Fruit fly (Drosophila melanogaster) whole organism, embryonic: ENCODE results near the gene CG13679.

Source experiments
- CG10147 ChIP-seq: fragments of 200-800 bp; sonication (Bioruptor generic); optimal IDR thresholded peaks from 2 replicates; lab custom pipeline; 2019; ENCODE audit warnings: missing biosample characterization, mild to moderate bottlenecking, missing genetic modification characterization, moderate library complexity
- CG10959 ChIP-seq: fragments of 200-800 bp; sonication (Bioruptor generic); IDR thresholded peaks from 2 replicates; pipeline ENCODE4 v1.3.6; 2022; ENCODE audit warnings: missing biosample characterization, missing genetic modification characterization
- CG4820 ChIP-seq: fragments of 200-800 bp; sonication (Bioruptor generic); optimal IDR thresholded peaks from 3 replicates; lab custom pipeline; 2016; ENCODE audit warnings: missing biosample characterization, missing genetic modification characterization
- CTCF ChIP-seq: fragments of 200-800 bp; sonication (Bioruptor generic); optimal IDR thresholded peaks from 2 replicates; lab custom pipeline; 2017; ENCODE audit warnings: missing biosample characterization, mild to moderate bottlenecking, missing genetic modification characterization, moderate library complexity
- HLHmδ ChIP-seq: fragments of 200-800 bp; sonication (Bioruptor generic); optimal IDR thresholded peaks from 2 replicates; lab custom pipeline; 2018; ENCODE audit warnings: missing biosample characterization, mild to moderate bottlenecking, missing genetic modification characterization, moderate library complexity
- NC2α ChIP-seq: fragments of 200-800 bp; sonication (Bioruptor generic); optimal IDR thresholded peaks from 2 replicates; lab custom pipeline; 2016; ENCODE audit warnings: missing biosample characterization, missing genetic modification characterization
- NK7.1 ChIP-seq: fragments of 200-800 bp; sonication (Bioruptor generic); optimal IDR thresholded peaks from 3 replicates; lab custom pipeline; 2016; ENCODE audit warnings: missing biosample characterization, missing genetic modification characterization
- crol ChIP-seq: fragments of 200-800 bp; sonication (Bioruptor generic); IDR thresholded peaks from 2 replicates; pipeline ENCODE4 v1.3.6; 2022; ENCODE audit warnings: missing biosample characterization, missing genetic modification characterization
- danr ChIP-seq: fragments of 200-800 bp; sonication (Bioruptor generic); IDR thresholded peaks from 2 replicates; pipeline ENCODE4 v1.3.6; 2022; ENCODE audit warnings: missing biosample characterization, missing genetic modification characterization
- h ChIP-seq: fragments of >200 bp; optimal IDR thresholded peaks from 2 replicates; lab custom pipeline; 2017
- psq ChIP-seq: fragments of 200-800 bp; sonication (Bioruptor generic); optimal IDR thresholded peaks from 2 replicates; lab custom pipeline; 2017; ENCODE audit warnings: missing biosample characterization, missing genetic modification characterization
- stc ChIP-seq: fragments of 200-800 bp; sonication (Bioruptor generic); IDR thresholded peaks from 2 replicates; pipeline ENCODE4 v1.3.6; 2022; ENCODE audit warnings: missing biosample characterization, missing genetic modification characterization
- toy ChIP-seq: fragments of 200-800 bp; sonication (Bioruptor generic); IDR thresholded peaks from 2 replicates; pipeline ENCODE4 v1.3.6; 2022; ENCODE audit warnings: missing biosample characterization, missing genetic modification characterization
- usp ChIP-seq: fragments of >200 bp; optimal IDR thresholded peaks from 2 replicates; lab custom pipeline; 2017; ENCODE audit warnings: missing biosample characterization, missing genetic modification characterization

DNA sequence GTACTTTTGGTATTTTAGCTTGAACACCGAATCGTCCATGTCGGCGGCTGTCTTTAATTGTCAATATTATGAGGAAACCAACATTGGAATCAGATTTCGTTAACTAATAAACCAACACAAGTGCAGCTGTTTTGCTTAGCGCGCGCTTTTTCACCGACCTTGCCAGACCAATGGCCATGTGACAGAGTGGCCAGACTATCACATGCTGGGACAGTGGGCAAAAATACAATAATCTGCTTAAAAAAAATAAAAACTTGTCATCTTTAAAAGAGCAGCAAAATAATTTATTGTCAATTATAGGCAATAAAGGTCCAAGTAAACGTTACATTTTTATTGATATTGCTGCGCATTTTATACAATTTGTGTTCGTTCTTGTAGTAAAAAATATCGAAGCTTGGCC, 26.8 kb upstream of the CG13679 start, which contains the start of gene RecQ4:
- TF ChIP-seq NC2α (no peak), usp (no peak), CG4820 (GFP tag; lab: Kevin White, UChicago) (no peak), toy (no peak), CG10147 (no peak), h (lab: Kevin White, UChicago) (no peak), HLHmδ (GFP tag; lab: Kevin White, UChicago) (no peak), CG10959 (GFP tag; lab: Robert Waterston, UW) (no peak), CTCF (GFP tag; lab: Kevin White, UChicago) (no peak), danr (GFP tag; lab: Robert Waterston, UW) (no peak), NK7.1 (GFP tag; lab: Kevin White, UChicago) (no peak), stc (GFP tag; lab: Robert Waterston, UW) (no peak), crol (no peak), psq (GFP tag; lab: Kevin White, UChicago) (no peak)
